Fruit fly (Drosophila melanogaster) Kc167 (cell line): Measurements from ENCODE around the gene cyr.

ENCODE experiments used
- Myc ChIP-seq: fragments of >200 bp; optimal IDR thresholded peaks from 2 replicates; lab custom pipeline; 2017; ENCODE audit warnings: missing external identifiers
- Sin3A ChIP-seq: fragments of >200 bp; optimal IDR thresholded peaks from 2 replicates; lab custom pipeline; 2018; ENCODE audit warnings: missing external identifiers
- h ChIP-seq: fragments of >200 bp; optimal IDR thresholded peaks from 3 replicates; lab custom pipeline; 2018; ENCODE audit warnings: missing external identifiers
- insv ChIP-seq: fragments of >200 bp; optimal IDR thresholded peaks from 3 replicates; lab custom pipeline; 2018; ENCODE audit warnings: missing external identifiers
- psq ChIP-seq: fragments of >200 bp; optimal IDR thresholded peaks from 2 replicates; lab custom pipeline; 2017; ENCODE audit warnings: missing external identifiers
- ttk ChIP-seq: sonication (Bioruptor generic); optimal IDR thresholded peaks from 2 replicates; lab custom pipeline; 2017; ENCODE audit warnings: missing external identifiers

cyr gene

DNA sequence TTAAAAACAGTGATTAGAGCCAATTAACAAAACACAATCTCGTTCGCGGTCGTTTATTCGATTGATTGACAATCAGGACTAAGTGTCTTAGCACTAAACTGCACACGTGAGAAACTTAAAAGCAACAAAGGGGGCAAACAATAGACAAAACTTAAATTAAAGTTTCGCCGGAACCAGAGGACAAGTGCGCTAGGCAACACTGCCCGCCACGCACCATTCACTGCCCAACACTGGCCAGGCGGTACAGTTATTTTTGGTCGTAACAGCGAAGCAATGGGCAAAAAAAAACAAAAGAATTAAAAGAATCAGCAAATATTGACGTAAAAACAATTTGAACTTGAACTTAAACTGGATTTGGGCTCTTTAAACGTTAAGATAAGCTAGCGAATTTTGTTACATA is 1.8 kb upstream of the cyr start:
- TF ChIP-seq Sin3A (no peak), ttk (no peak), psq (no peak), Myc (lab: Kevin White, UChicago) (no peak), insv (lab: Kevin White, UChicago) (no peak), h (no peak)

DNA sequence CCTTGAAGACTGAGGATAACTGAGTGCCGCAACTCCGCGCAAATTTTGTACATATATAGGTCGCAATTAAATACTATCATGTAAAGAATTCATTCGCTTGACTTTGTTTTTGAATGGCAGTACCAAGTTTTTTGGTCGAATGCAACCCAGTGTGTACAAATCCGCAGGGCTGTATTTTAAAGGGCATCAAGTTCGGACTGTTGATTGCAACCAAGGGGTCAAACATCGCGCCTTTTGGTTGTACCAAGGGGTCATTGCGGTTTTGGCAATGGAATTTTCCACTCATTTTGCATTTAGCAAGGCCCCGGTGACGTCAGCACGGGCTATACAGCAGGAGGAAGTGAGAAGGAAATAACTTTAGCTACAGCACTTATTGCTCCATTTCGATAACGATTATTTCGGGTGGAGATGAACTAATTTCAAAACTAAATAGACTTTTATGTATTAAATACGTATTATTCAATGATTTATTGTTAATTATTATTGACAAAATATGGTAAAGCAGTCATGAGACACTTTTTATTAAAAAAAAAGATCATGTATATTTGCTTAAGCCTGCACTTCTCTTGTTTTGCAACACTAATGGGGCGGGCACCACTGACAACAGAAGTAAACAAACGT is 3.7 kb downstream of the cyr start, which contains the start of gene CG10958:
Gene CG10958, plus strand, starts transcription at position 593 of the 621 bp plus-strand sequence.
- TF ChIP-seq psq: no peak
- TF ChIP-seq h: no peak
- no peak for TF ChIP-seq insv (lab: Kevin White, UChicago)
- no peak for TF ChIP-seq ttk
- no peak for TF ChIP-seq Sin3A
- no peak for TF ChIP-seq Myc (lab: Kevin White, UChicago)

DNA sequence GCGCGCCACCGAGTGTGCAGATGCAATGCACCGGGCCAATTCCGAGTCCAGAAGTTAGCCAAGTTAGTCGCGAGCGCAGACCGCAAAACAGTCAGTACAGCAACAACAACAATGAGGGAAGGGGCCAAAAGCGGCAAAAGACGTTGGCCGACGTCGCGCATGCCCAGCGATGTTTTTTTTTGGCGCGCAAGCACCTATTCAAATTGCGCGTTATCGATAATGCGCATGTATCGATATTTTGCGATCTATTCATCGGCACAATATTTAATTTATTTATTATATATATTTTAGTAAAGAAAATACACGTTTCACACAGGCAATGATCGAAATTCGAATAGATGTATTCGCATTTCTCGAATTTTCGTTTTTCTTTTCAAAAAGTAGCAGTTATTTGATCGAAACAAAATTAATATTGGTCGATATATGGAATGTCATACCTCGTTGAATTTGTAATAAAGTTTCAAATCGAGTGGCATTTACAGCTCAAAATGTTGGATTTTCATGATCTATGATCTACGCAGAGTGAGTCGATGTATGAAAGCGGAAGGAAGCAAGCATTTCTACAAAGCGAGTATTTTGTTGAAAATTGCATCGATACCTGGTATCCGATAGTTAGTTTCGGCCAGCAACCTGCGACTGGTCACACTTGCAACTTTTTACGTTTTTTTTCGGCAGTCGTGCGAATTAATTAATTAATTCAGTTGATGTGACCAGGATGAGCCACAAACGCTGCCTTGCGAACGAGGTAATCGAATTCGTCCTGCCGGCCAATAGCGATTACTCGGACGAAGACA is 6.1 kb downstream of the cyr start, which contains the start of gene CG2116:
Gene CG2116, plus strand, starts transcription at position 609 of the 794 bp plus-strand sequence.
- no peak for TF ChIP-seq insv (lab: Kevin White, UChicago)
- no peak for TF ChIP-seq Myc (lab: Kevin White, UChicago)
- no peak for TF ChIP-seq Sin3A
- TF ChIP-seq h: no peak
- no peak for TF ChIP-seq ttk
- TF ChIP-seq psq: no peak

DNA sequence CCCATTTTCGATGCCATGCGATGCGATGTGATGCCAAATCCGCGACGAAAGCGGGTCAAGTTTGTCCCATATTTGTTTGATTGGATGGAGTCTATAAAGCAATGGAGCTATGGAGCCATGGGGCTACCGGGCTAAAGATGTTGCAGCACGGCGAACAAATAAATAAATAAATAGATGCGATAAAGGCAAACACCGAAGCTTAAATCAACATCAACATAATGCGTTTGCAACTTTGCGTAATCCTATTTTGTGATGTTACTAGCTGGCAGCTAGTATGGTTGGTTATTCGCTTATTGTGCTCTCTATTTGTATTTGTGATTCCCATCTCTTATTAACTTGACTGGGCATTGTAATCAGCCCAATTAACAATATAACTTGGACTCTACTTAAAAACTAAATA is 7.4 kb downstream of the cyr start:
- TF ChIP-seq h (no peak), insv (lab: Kevin White, UChicago) (no peak), ttk (no peak), Sin3A (no peak), Myc (lab: Kevin White, UChicago) (no peak)

DNA sequence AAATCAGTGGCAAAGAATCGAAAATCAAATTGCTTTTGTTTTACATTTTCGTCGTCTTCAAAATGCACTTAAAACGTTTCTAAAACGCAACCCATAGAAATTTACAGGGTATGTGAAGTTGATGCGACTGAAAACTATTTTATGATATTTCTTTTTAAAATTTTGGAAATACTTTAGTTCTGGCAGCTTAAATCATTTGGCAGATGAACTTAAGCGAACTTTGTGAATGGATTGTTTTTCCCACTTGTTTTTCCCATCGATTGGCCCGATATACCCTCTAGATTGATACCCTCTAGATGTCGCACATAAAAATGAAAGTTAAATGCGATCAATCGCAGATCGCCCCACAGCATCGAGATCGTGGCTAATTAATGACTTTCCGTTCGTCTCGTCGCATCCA is 9.4 kb downstream of the cyr start:
- no peak for TF ChIP-seq h

DNA sequence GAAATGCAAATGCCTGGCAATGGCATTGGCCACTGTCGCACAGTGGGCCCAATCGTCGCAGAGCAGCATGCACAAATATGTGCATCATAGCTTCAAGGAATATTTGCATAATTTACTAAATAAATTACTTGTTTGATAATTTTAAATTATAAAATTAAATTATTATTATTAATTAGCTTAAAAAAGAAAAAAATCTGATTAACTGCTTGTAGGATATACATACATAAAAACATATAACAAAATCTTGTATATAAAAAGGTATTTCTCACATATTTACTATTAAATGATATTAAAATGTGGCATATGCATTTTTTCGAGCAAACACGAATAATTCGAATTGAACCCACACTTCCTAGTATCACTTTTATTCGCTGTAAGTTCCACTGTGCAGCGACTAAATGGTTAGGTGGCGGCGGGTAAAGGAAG is 10.3 kb downstream of the cyr start:
- no peak for TF ChIP-seq ttk
- TF ChIP-seq Myc (lab: Kevin White, UChicago): no peak
- no peak for TF ChIP-seq h
- no peak for TF ChIP-seq psq
- TF ChIP-seq Sin3A: no peak
- TF ChIP-seq insv (lab: Kevin White, UChicago): no peak

DNA sequence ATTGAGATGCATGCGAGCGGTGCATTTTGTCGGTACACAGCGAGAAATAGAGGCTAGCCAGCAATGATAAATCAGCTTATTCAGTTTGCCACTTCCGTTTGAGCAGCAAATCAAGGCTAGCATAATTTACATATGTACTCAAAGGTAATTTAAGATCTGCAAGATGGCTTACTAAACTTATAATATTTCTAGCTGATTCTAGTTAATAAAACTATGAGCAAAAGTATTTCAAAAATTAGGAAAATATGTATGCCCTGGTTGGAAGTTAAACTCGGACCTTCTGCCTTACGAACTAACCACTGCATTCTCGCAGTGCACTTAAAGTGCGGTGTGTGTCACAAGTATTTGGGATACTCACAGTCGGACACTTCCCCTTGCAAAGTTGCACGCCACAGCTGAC is 12.7 kb downstream of the cyr start:
- TF ChIP-seq ttk: no peak
- no peak for TF ChIP-seq h
- TF ChIP-seq insv (lab: Kevin White, UChicago): no peak
- TF ChIP-seq Myc (lab: Kevin White, UChicago): no peak
- no peak for TF ChIP-seq Sin3A
- no peak for TF ChIP-seq psq

DNA sequence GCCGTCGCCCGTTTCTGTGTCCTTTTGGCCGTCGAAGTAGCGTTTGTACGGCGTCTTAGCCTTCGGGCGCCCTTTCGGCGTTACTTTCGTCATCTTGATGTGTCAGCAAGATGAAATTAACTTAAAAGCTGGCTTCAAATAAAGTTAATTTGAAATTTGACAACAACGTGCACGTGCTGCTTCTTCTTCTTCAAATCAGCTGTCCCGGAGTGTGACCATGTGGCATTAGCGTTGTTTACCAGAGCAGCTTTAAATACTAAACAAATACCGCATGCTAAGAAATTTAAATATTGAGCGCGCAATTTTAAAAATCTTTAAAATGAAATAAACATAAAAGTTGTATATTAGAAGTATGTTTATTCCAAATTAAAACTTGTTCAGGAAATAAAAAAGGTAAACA is 14.6 kb downstream of the cyr start, which contains the start of gene CG2260:
Gene CG2260, minus strand, starts transcription at position 209 of the 400 bp plus-strand sequence.
- TF ChIP-seq Myc (lab: Kevin White, UChicago) (no peak), h (no peak), Sin3A (no peak), psq (no peak), ttk (no peak), insv (lab: Kevin White, UChicago) (no peak)

DNA sequence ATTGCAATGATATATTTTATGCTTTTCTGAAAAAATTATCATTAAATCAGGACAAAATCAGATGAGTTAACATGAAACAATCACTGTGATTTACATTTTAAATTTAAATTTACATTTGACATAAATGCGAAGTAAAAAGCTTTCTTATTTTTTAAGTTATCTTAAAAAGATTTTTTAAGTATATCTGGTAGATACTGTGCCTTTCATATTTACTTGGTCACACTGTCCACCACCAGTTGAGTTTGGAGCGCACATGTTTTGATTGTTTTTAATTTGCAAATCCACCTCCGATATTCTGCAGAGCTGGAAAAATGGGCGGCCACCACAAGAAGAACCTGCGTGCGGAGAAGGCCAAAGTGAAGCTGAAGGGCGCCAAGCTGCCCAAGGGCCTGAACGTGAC is 18.7 kb downstream of the cyr start, which contains the start of gene CG1575:
Gene CG1575, plus strand, starts transcription at position 200 of the 400 bp plus-strand sequence.
- TF ChIP-seq ttk (no peak), insv (lab: Kevin White, UChicago) (no peak), psq (no peak), h (no peak), Myc (lab: Kevin White, UChicago) (no peak), Sin3A (no peak)

DNA sequence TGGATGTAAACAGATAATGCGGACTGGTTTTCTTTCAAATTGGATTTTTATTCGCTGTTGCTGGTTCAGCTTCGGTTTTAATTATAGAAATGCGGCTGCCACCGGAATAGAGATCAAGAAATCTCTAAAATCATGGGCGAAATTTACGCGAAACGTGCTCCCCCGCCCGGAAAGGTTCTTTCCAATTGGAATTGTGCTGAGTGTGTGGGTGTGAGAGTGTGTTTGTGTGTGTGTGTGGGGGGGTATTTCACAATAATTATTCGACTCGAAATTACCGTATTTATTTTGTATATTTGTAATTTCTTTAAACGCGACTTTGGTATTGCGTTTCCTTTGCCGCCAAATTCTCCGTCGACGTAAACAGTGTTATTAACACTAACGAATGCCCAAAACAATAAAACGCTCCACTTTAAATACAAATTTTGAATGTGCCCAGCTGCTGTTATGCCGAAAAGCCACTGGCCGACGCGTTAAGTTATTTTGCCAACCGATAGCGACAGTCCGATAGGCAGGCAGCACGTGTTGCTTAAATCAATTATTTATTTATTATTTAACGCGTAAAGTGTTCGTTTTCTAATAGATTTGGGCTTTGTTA is 19.7 kb downstream of the cyr start, which contains the start of gene Gclc:
Gene Gclc, minus strand, starts transcription at position 431 of the 595 bp plus-strand sequence.
- TF ChIP-seq Myc (lab: Kevin White, UChicago): no peak
- no peak for TF ChIP-seq psq
- TF ChIP-seq h: no peak
- TF ChIP-seq Sin3A: no peak
- no peak for TF ChIP-seq insv (lab: Kevin White, UChicago)
- no peak for TF ChIP-seq ttk

DNA sequence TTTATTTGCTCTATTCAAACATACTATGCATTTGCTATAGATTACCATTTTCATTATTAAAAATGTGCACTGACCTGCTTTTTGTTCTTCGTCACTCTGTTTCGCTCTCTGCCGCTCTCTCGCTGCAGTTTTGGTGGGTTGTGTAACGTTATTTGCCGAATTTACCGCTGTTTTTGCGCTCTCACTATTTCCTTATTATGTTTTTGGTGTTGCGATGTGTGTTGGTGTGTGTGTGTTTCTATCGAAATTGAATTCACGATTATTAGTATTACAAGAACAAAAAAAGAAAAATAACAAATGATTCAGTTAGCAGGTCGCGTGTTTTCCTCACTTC is 20.2 kb downstream of the cyr start:
- TF ChIP-seq Myc (lab: Kevin White, UChicago): no peak
- no peak for TF ChIP-seq insv (lab: Kevin White, UChicago)
- TF ChIP-seq psq: no peak
- no peak for TF ChIP-seq ttk
- TF ChIP-seq h: no peak
- TF ChIP-seq Sin3A: no peak

DNA sequence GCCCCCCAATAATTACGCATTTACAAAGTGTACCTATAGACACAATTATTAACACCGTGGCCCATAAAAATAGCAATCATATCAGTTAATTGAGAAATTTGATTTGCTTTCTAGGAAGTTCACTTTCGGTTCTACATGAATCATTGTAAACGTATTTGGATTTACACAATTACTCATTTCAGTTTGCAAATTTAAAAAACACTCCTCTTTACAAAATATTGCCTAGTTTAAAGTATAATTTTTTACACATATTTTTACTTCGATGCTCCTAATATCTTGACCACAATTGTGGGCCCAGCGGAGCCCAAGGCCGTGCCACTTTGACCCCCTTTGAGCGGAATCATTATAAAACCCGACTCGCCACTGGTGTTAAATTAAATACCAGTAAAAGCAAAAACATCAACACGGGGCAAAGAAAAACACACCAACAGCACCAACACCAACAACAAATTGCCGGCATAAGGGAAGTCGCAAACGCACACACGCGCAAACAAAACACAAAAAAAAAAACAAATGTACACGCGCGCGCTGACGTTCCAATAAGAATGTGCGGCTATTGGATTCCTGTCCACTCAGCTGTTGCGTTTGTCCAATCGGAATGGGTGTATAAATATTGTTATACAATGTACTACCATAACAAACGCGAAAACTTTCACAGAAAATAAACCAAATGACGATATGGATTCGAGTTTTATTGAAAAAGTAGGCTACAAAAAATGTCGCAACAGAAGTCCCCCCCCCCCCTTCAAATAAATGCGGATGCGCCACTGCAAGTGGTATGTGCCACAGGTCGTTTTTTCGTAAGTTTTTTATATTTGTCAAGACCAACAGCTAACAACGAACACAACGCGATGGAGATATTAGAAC is 20.8 kb downstream of the cyr start:
- TF ChIP-seq Sin3A (no peak), insv (lab: Kevin White, UChicago) (no peak), psq (no peak), Myc (lab: Kevin White, UChicago) (no peak), h (no peak), ttk (no peak)
